Worm (Caenorhabditis elegans): ENCODE data around the gene F38E11.6.

Gene F38E11.6

DNA sequence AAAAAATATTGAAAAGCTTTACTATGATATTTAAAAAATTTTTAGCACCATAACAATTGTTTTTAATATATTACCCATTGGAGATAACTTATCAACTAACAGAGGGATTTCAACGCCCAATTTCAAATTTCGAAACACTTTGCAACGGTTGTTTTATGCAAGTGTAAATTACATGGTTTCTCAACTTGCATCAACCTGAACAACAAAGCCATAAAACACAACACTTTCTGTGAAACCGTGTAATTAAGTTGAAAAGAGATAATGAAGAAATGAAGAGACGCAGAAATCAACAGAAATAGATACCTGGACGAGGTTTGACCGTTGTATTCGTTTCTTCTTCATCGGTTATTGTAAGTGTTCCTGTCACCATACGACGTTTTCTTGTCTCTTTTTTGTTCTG is 16.9 kb downstream of the F38E11.6 start, which contains the start of gene cpin-1:
cpin-1 (plus strand) TSS at position 301 of the 400 bp plus-strand sequence.
- TF ChIP-seq ets-4 (GFP tag; optimal IDR thresholded peaks at IDR 0.05) = no peak
- no peak for TF ChIP-seq nfyb-1 (GFP tag; IDR thresholded peaks at IDR 0.05)
- no peak for TF ChIP-seq F37B4.10 (GFP tag; IDR thresholded peaks at IDR 0.05)
- TF ChIP-seq tbp1 (GFP tag; optimal IDR thresholded peaks at IDR 0.05) = no peak

DNA sequence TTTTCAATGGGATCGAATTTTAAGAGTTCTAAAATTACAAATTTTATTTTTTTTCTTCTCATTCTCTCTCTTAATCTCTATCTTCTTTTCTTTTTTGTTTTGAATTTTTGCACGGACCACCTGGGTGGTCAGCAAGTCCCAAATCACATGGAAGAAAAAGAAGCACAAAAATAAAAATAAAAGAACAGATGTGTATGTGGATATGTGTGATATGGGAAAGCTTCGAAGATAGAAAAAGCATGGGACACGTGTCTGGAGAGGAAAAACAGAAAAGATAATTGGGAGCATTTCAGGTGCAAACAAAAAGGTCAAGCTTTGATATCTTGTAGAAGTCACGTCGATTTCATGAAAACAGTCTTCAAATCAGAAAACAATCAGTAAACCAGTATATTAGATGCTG is 20.1 kb downstream of the F38E11.6 start, which contains the start of gene hsp-12.6:
hsp-12.6 (minus strand) TSS at position 20 of the 400 bp plus-strand sequence.
- peak; percentile 2 for TF ChIP-seq K12H6.12 (tag; optimal IDR thresholded peaks at IDR 0.05)
- no peak for TF ChIP-seq Y53G8AR.9 (GFP tag; conservative IDR thresholded peaks at IDR 0.05)

DNA sequence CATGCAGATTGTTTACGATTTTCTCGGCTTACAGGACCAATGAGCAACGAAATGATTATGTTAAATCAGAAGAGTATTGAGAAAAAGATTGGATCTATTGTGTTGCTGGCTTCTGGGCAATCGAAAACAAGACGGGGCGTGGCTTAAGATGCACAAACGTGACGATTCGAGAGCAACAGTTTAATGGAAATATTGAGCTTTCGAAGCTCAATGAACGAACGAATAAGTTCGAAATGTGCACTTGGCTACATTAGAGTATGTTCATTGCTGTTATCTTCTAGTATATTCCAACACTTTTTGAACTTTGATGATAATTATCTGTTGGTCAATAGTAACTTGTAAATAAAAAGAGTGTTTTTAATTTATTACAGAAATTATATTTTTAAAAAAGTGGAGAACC is 21.9 kb downstream of the F38E11.6 start, which contains the start of gene hsp-12.3:
hsp-12.3 (minus strand) TSS at position 101 of the 400 bp plus-strand sequence.
- TF ChIP-seq fkh-3 (tag; optimal IDR thresholded peaks at IDR 0.05) (no peak), lsy-27 (tag; optimal IDR thresholded peaks at IDR 0.05; ENCODE audit: borderline replicate concordance, insufficient read depth) (no peak), cebp-1 (GFP tag; IDR thresholded peaks at IDR 0.05) (no peak), cebp-1 (tag; optimal IDR thresholded peaks at IDR 0.05) (no peak)

DNA sequence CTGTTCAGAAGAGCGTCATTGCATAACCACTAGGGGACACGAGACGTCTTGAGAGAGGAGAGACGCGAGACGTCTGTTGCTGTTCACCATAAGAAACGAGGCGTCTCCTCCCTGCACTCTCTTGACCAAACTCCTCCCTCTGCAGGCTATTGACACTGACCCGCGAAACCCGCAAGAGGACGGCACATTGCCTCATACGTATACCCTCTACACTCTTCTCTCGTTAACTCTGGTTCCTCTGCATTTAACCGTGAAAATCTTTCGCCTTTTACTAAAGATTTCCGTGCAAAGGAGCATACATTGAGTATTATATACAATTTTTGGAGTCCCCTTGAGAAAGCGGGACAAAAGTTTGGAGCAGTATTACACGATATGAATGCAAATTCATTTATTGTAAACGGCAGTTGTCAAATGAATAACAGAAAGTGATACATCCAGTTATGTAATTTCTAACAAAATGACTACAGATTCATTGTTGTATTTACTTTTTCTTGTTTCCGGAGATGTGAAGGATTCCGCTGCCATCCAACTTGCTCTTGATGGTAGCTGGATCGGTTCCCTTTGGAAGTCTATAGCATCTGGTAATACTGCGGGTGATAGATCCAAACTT is 22.8 kb downstream of the F38E11.6 start:
- TF ChIP-seq attf-3 (GFP tag; conservative IDR thresholded peaks at IDR 0.05) (peak; percentile 77), ama-1 (optimal IDR thresholded peaks at IDR 0.05) (peak; percentile 98), ama-1 (GFP tag; optimal IDR thresholded peaks at IDR 0.05) (no peak), lag-1 (GFP tag; IDR thresholded peaks at IDR 0.05) (no peak), sptf-2 (GFP tag; optimal IDR thresholded peaks at IDR 0.05) (peak; percentile 61), hmg-1.2 (GFP tag; IDR thresholded peaks at IDR 0.05) (peak; percentile 92), ceh-58 (GFP tag; IDR thresholded peaks at IDR 0.05) (0 out of 2 replicates have a peak, but pooled peaks have one; percentile 14), ztf-18 (tag; optimal IDR thresholded peaks at IDR 0.05) (peak; percentile 69), T07F8.4 (tag; optimal IDR thresholded peaks at IDR 0.05) (peak; percentile 29), madf-6 (GFP tag; IDR thresholded peaks at IDR 0.05) (peak; percentile 79), B0019.2 (GFP tag; conservative IDR thresholded peaks at IDR 0.05) (peak; percentile 56; the same call in 1 of the 2 replicates), let-607 (tag; optimal IDR thresholded peaks at IDR 0.05) (peak in 1 of 2 experiments; percentile 66), somi-1 (GFP tag; optimal IDR thresholded peaks at IDR 0.05) (peak; percentile 61), tbx-9 (tag; optimal IDR thresholded peaks at IDR 0.05; ENCODE audit: borderline replicate concordance) (no peak), nfya-2 (GFP tag; IDR thresholded peaks at IDR 0.05) (0 out of 2 replicates have a peak, but pooled peaks have one; percentile 66), rec-8 (tag; optimal IDR thresholded peaks at IDR 0.05) (no peak), T26A5.8 (tag; optimal IDR thresholded peaks at IDR 0.05) (no peak), ZK185.1 (tag; optimal IDR thresholded peaks at IDR 0.05; ENCODE audit: poor library complexity, severe bottlenecking) (peak; percentile 81), aptf-3 (GFP tag; IDR thresholded peaks at IDR 0.05) (no peak), snpc-4 (GFP tag; optimal IDR thresholded peaks at IDR 0.05) (peak; percentile 98), snpc-4 (tag; optimal IDR thresholded peaks at IDR 0.05) (peak; percentile 99), D2030.7 (GFP tag; IDR thresholded peaks at IDR 0.05) (peak; percentile 96), lin-40 (tag; optimal IDR thresholded peaks at IDR 0.05) (peak; percentile 93), xnd-1 (tag; optimal IDR thresholded peaks at IDR 0.05) (peak; percentile 32), ztf-22 (GFP tag; optimal IDR thresholded peaks at IDR 0.05) (no peak), zim-3 (tag; optimal IDR thresholded peaks at IDR 0.05) (no peak), lsy-27 (tag; optimal IDR thresholded peaks at IDR 0.05; ENCODE audit: borderline replicate concordance, insufficient read depth) (no peak), K11D2.4 (GFP tag; IDR thresholded peaks at IDR 0.05) (peak; percentile 75), B0035.1 (tag; optimal IDR thresholded peaks at IDR 0.05) (peak; percentile 58), ztf-25 (GFP tag; IDR thresholded peaks at IDR 0.05) (0 out of 2 replicates have a peak, but pooled peaks have one; percentile 10), F23B12.7 (tag; optimal IDR thresholded peaks at IDR 0.05; ENCODE audit: insufficient read depth) (peak; percentile 95), F49E8.2 (tag; optimal IDR thresholded peaks at IDR 0.05; ENCODE audit: insufficient read depth) (peak; percentile 90)

Data from whole organism, young adult.